Worm (Caenorhabditis elegans): ENCODE data around the gene F46B6.6.

Gene F46B6.6

DNA sequence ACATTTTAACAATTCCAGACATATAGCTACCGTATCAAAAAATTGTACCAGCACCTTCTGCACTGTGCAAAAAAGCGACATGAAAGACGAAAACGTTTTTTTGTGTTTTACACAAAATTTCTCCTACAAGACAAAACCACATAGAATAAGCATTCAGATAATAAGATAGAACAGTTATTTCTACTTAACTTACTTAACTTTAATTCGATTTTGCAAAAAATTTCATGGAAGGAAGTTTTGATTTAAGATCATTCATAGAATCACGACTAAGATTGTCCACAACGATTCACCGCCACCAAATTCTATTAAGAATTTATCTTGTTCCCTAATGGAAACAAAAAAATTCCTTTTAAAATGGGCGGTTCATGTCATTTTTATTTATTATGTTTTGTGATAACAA, 22.9 kb downstream of the F46B6.6 start:
- TF ChIP-seq ceh-24 (tag; optimal IDR thresholded peaks at IDR 0.05): no peak
- TF ChIP-seq unc-3 (GFP tag; conservative IDR thresholded peaks at IDR 0.05): no peak
- no peak for TF ChIP-seq unc-3 (tag; optimal IDR thresholded peaks at IDR 0.05)
- no peak for TF ChIP-seq ceh-6 (GFP tag; optimal IDR thresholded peaks at IDR 0.05)
- no peak for TF ChIP-seq fax-1 (tag; optimal IDR thresholded peaks at IDR 0.05)
- no peak for TF ChIP-seq hlh-30 (tag; optimal IDR thresholded peaks at IDR 0.05; ENCODE audit: insufficient read depth)
- no peak for TF ChIP-seq Y22D7AL.16 (tag; optimal IDR thresholded peaks at IDR 0.05)
- no peak for TF ChIP-seq ceh-9 (tag; optimal IDR thresholded peaks at IDR 0.05)

ce11 chrV:9758437-9758836, 28.2 kb downstream of the F46B6.6 start:
- TF ChIP-seq ceh-14 (tag; optimal IDR thresholded peaks at IDR 0.05) (no peak), nhr-11 (tag; optimal IDR thresholded peaks at IDR 0.05) (no peak), pha-4 (tag; optimal IDR thresholded peaks at IDR 0.05) (no peak), fkh-10 (GFP tag; optimal IDR thresholded peaks at IDR 0.05) (no peak), hlh-15 (tag; optimal IDR thresholded peaks at IDR 0.05) (no peak), syd-9 (tag; optimal IDR thresholded peaks at IDR 0.05) (no peak), fkh-6 (tag; optimal IDR thresholded peaks at IDR 0.05) (no peak), dve-1 (tag; optimal IDR thresholded peaks at IDR 0.05) (no peak), pqm-1 (tag; optimal IDR thresholded peaks at IDR 0.05) (no peak), unc-55 (GFP tag; optimal IDR thresholded peaks at IDR 0.05) (no peak)

ce11 chrV:9757884-9758283, 28.8 kb downstream of the F46B6.6 start, which contains the start of gene F58E6.11:
F58E6.11 (minus strand) TSS chrV:9757984.
- TF ChIP-seq ceh-18 (tag; optimal IDR thresholded peaks at IDR 0.05): no peak
- no peak for TF ChIP-seq K09A11.1 (tag; optimal IDR thresholded peaks at IDR 0.05; ENCODE audit: insufficient read depth)
- TF ChIP-seq ceh-48 (tag; optimal IDR thresholded peaks at IDR 0.05): no peak
- no peak for TF ChIP-seq che-1 (tag; optimal IDR thresholded peaks at IDR 0.05)
- TF ChIP-seq nhr-11 (tag; optimal IDR thresholded peaks at IDR 0.05): no peak
- no peak for TF ChIP-seq C38D4.7 (GFP tag; optimal IDR thresholded peaks at IDR 0.05)
- no peak for TF ChIP-seq ttx-3 (tag; optimal IDR thresholded peaks at IDR 0.05)
- TF ChIP-seq C08G9.2 (tag; optimal IDR thresholded peaks at IDR 0.05): no peak
- no peak for TF ChIP-seq tbx-7 (tag; optimal IDR thresholded peaks at IDR 0.05)
- TF ChIP-seq T23F11.4 (GFP tag; optimal IDR thresholded peaks at IDR 0.05): no peak
- TF ChIP-seq ceh-9 (tag; optimal IDR thresholded peaks at IDR 0.05): no peak
- TF ChIP-seq odd-2 (tag; optimal IDR thresholded peaks at IDR 0.05): no peak
- no peak for TF ChIP-seq fkh-10 (GFP tag; optimal IDR thresholded peaks at IDR 0.05)
- no peak for TF ChIP-seq fax-1 (tag; optimal IDR thresholded peaks at IDR 0.05)
- TF ChIP-seq dve-1 (tag; optimal IDR thresholded peaks at IDR 0.05): no peak
- TF ChIP-seq nfya-1 (tag; optimal IDR thresholded peaks at IDR 0.05): no peak
- TF ChIP-seq nhr-232 (tag; optimal IDR thresholded peaks at IDR 0.05): no peak
- no peak for TF ChIP-seq ztf-16 (tag; optimal IDR thresholded peaks at IDR 0.05)
- TF ChIP-seq sox-4 (tag; optimal IDR thresholded peaks at IDR 0.05): no peak
- TF ChIP-seq lin-11 (tag; optimal IDR thresholded peaks at IDR 0.05): no peak

ce11 chrV:9756242-9756641, 30.4 kb downstream of the F46B6.6 start, which contains the start of gene hrg-3:
hrg-3 (plus strand) TSS chrV:9756468.
- TF ChIP-seq ref-2 (tag; optimal IDR thresholded peaks at IDR 0.05) (no peak), elt-2 (tag; optimal IDR thresholded peaks at IDR 0.05) (peak; percentile 48)

- TF ChIP-seq ceh-9 (tag; optimal IDR thresholded peaks at IDR 0.05): no peak
- TF ChIP-seq madf-2 (tag; optimal IDR thresholded peaks at IDR 0.05): no peak
- TF ChIP-seq sox-4 (tag; optimal IDR thresholded peaks at IDR 0.05): no peak
- no peak for TF ChIP-seq dve-1 (tag; optimal IDR thresholded peaks at IDR 0.05)
- TF ChIP-seq ceh-6 (GFP tag; optimal IDR thresholded peaks at IDR 0.05): no peak
- no peak for TF ChIP-seq hlh-13 (GFP tag; optimal IDR thresholded peaks at IDR 0.05)
- no peak for TF ChIP-seq sdc-2 (tag; optimal IDR thresholded peaks at IDR 0.05)
- no peak for TF ChIP-seq hlh-15 (tag; optimal IDR thresholded peaks at IDR 0.05)
Measured at ce11 chrV:9755725-9756124, 30.9 kb downstream of the F46B6.6 start, which contains the start of gene F58E6.8. F58E6.8 (minus strand) TSS chrV:9755825.

All from whole organism, late embryonic.